Fruit fly (Drosophila melanogaster): ENCODE results near the gene CG7071.

The CG7071 gene

DNA sequence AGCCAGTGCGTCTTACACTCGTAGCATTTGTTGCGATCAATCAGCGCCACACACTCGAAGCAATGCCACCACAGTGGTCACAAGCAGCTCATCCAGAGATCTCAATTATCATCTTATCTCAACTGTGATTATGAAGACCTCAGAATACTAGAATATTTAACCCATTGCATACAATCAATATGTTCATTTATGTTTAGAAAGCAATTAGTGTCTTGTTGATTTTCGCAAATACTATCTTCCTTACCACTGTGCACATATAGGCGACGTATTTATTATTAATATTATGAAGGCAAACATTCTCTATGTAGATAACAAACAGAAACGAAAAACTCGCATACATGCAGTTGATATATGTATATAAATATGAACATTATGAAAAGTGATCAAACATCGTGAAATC, 3.6 kb upstream of the CG7071 start (continued):
- peak; percentile 81 for TF ChIP-seq CG3919 (GFP tag; optimal IDR thresholded peaks at IDR 0.05)
- TF ChIP-seq pdm3 (GFP tag; optimal IDR thresholded peaks at IDR 0.05), result peak; percentile 90
- peak; percentile 71 for TF ChIP-seq CG3032 (tag; optimal IDR thresholded peaks at IDR 0.05)
- TF ChIP-seq Ets96B (tag; optimal IDR thresholded peaks at IDR 0.05), result peak; percentile 84
- TF ChIP-seq dac (GFP tag; optimal IDR thresholded peaks at IDR 0.05), result no peak
- TF ChIP-seq ss (GFP tag; optimal IDR thresholded peaks at IDR 0.05), result peak; percentile 34 to 68
- TF ChIP-seq OdsH (GFP tag; optimal IDR thresholded peaks at IDR 0.05), result peak; percentile 88
- TF ChIP-seq Hr38 (GFP tag; optimal IDR thresholded peaks at IDR 0.05), result no peak
- TF ChIP-seq CG6163 (GFP tag; IDR thresholded peaks at IDR 0.05), result peak; percentile 87
- TF ChIP-seq CG6808 (GFP tag; optimal IDR thresholded peaks at IDR 0.05), result peak; percentile 72
- TF ChIP-seq CG9139 (GFP tag; optimal IDR thresholded peaks at IDR 0.05), result no peak
- TF ChIP-seq achi (GFP tag; optimal IDR thresholded peaks at IDR 0.05), result peak; percentile 79
- TF ChIP-seq CG15336 (GFP tag; IDR thresholded peaks at IDR 0.05), result peak; percentile 88
- no peak for TF ChIP-seq CG6854 (GFP tag; optimal IDR thresholded peaks at IDR 0.05)
- peak; percentile 97 for TF ChIP-seq Eip78C (GFP tag)
- peak; percentile 53 for TF ChIP-seq fd59A (GFP tag; optimal IDR thresholded peaks at IDR 0.05)
- TF ChIP-seq dsx (GFP tag; optimal IDR thresholded peaks at IDR 0.05; ENCODE audit: poor library complexity, severe bottlenecking), result peak; percentile 76
- TF ChIP-seq net (GFP tag; optimal IDR thresholded peaks at IDR 0.05), result peak; percentile 86
- peak; percentile 78 for TF ChIP-seq spab (GFP tag; optimal IDR thresholded peaks at IDR 0.05)

DNA sequence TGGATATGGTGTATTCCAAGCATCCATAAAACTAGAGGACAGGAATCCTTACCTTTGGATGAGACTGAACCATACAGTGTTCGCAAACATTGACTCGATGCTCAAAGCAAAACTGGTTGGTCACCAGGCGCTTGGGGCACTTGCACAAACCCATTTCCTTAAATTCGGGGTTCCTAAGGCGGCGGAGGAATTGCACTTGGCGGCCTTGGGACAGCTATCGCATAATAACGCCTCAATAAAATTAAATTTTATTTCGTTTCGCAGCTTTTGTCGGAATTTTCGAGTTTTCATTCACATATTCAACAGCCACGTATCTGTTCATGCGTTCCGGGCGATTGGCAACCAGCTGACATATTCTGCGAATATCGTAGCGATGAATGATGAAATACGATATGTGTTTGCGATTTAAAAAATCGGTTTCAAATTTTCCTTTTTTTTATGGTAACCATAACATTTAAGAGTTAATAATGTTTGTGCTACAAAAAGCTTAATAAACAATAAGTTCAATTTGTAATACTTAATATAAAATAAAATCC, 3.3 kb downstream of the CG7071 start, which contains the start of gene CG5382:
CG5382 (minus strand) TSS at position 324 of the 536 bp plus-strand sequence.
- TF ChIP-seq cyc (GFP tag; optimal IDR thresholded peaks at IDR 0.05), result no peak
- no peak for TF ChIP-seq salr (GFP tag; optimal IDR thresholded peaks at IDR 0.05)
- TF ChIP-seq CG4318 (GFP tag; optimal IDR thresholded peaks at IDR 0.05), result no peak
- TF ChIP-seq svp (GFP tag), result no peak
- no peak for TF ChIP-seq Eip78C (GFP tag)
- no peak for TF ChIP-seq fd59A (GFP tag; optimal IDR thresholded peaks at IDR 0.05)

DNA sequence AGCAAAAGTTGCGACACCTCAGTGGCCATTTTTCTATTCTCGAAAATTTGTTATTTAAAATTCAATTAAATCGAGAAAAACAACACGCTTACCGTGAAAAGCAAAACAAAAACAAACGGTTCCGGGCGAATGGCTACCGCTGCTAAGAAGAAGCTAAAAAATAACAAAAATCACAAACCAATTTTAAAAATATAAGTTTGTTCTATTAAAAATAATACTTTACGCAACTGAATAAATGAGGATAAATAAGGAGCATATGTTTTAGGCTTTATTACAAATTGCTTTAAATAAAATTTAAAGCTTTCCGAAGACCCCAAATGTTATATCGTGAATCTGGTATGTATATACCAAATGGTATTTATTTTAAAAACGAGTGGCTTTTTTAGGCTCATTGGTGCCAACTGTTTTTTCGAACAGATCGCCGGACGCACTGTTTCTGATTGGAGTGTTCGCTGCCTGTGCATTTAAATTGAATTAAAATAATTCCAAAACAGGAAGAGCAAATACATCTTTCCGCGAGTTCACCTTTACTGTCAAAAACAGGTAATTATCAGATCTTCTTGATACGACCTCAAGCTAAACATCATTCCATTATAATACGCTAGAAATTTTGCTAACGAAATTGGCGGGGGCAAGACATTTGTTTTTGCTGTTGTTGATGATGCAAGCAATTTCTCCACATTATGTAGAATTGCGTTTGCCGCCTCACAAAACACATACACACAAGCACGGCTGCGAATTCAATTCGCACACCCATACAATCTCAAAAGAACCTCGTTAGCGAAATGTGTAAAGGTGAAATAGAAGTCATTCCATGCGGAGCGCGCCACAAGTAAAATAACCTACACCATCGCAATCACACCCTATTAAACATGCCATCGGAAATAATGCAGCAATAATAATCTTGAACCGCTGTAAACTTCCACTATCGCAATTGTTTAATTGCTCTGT, 5.0 kb downstream of the CG7071 start, which contains the start of the genes Polr3F and PyK:
Polr3F (minus strand) TSS at position 248 of the 951 bp plus-strand sequence.
PyK (plus strand) TSS at position 411 of the 951 bp plus-strand sequence.
- TF ChIP-seq Gug (GFP tag; IDR thresholded peaks at IDR 0.05), result no peak
- no peak for TF ChIP-seq fd59A (GFP tag; optimal IDR thresholded peaks at IDR 0.05)
- TF ChIP-seq Smox (GFP tag; optimal IDR thresholded peaks at IDR 0.05), result peak; percentile 45
- TF ChIP-seq cyc (GFP tag; optimal IDR thresholded peaks at IDR 0.05), result peak; percentile 26
- peak; percentile 47 for TF ChIP-seq CG10669 (GFP tag; optimal IDR thresholded peaks at IDR 0.05)
- peak; percentile 47 for TF ChIP-seq Sox14 (GFP tag; optimal IDR thresholded peaks at IDR 0.05)
- peak; percentile 30 for TF ChIP-seq dac (GFP tag; optimal IDR thresholded peaks at IDR 0.05)
- peak; percentile 72 for TF ChIP-seq Eip78C (GFP tag)
- peak; percentile 16 for TF ChIP-seq Eip75B (GFP tag; optimal IDR thresholded peaks at IDR 0.05)
- TF ChIP-seq lz (GFP tag; optimal IDR thresholded peaks at IDR 0.05), result peak; percentile 36
- TF ChIP-seq ss (GFP tag; optimal IDR thresholded peaks at IDR 0.05), result peak in 1 of 2 experiments; percentile 32
- TF ChIP-seq Blimp-1 (GFP tag; optimal IDR thresholded peaks at IDR 0.05), result no peak
- TF ChIP-seq CG11902 (GFP tag; optimal IDR thresholded peaks at IDR 0.05), result no peak
- peak; percentile 59 for TF ChIP-seq CG6808 (GFP tag; optimal IDR thresholded peaks at IDR 0.05)
- peak; percentile 49 for TF ChIP-seq Hr4 (GFP tag; optimal IDR thresholded peaks at IDR 0.05)
- no peak for TF ChIP-seq CG8319 (GFP tag; optimal IDR thresholded peaks at IDR 0.05)
- TF ChIP-seq Ets96B (tag; optimal IDR thresholded peaks at IDR 0.05), result peak; percentile 51
- TF ChIP-seq CG8632 (GFP tag; optimal IDR thresholded peaks at IDR 0.05), result no peak
- peak; percentile 36 for TF ChIP-seq pdm3 (GFP tag; optimal IDR thresholded peaks at IDR 0.05)
- TF ChIP-seq CG1621 (tag; optimal IDR thresholded peaks at IDR 0.05), result peak; percentile 52
- no peak for TF ChIP-seq spab (GFP tag; optimal IDR thresholded peaks at IDR 0.05)
- TF ChIP-seq CG6854 (GFP tag; optimal IDR thresholded peaks at IDR 0.05), result no peak
- no peak for TF ChIP-seq CG7368 (GFP tag; optimal IDR thresholded peaks at IDR 0.05)
- peak; percentile 12 for TF ChIP-seq achi (GFP tag; optimal IDR thresholded peaks at IDR 0.05)
- peak; percentile 58 for TF ChIP-seq CG15336 (GFP tag; IDR thresholded peaks at IDR 0.05)
- TF ChIP-seq CG11294 (GFP tag; IDR thresholded peaks at IDR 0.05), result no peak
- TF ChIP-seq CG3919 (GFP tag; optimal IDR thresholded peaks at IDR 0.05), result no peak
- TF ChIP-seq CG4318 (GFP tag; optimal IDR thresholded peaks at IDR 0.05), result no peak
- TF ChIP-seq CG6276 (GFP tag; optimal IDR thresholded peaks at IDR 0.05), result peak; percentile 41
- peak; percentile 16 for TF ChIP-seq dsx (GFP tag; optimal IDR thresholded peaks at IDR 0.05; ENCODE audit: poor library complexity, severe bottlenecking)
- TF ChIP-seq CG34406 (GFP tag; optimal IDR thresholded peaks at IDR 0.05), result no peak
- TF ChIP-seq Sox102F (GFP tag; optimal IDR thresholded peaks at IDR 0.05), result no peak
- TF ChIP-seq Hr38 (GFP tag; optimal IDR thresholded peaks at IDR 0.05), result no peak
- peak; percentile 20 for TF ChIP-seq Hr39 (GFP tag; optimal IDR thresholded peaks at IDR 0.05)
- TF ChIP-seq CG11762 (GFP tag; optimal IDR thresholded peaks at IDR 0.05; ENCODE audit: insufficient read depth), result no peak

All from whole organism, prepupa.